Fruit fly (Drosophila melanogaster) whole organism, embryonic: ENCODE data around the gene CG44838.

Experiments used
- Adf1 ChIP-seq: fragments of 200-800 bp; sonication (Bioruptor generic); IDR thresholded peaks from 2 replicates; pipeline ENCODE4 v1.3.6; 2022; ENCODE audit warnings: missing biosample characterization, missing genetic modification characterization
- Asciz ChIP-seq: fragments of 200-800 bp; sonication (Bioruptor generic); optimal IDR thresholded peaks from 2 replicates; lab custom pipeline; 2017; ENCODE audit warnings: missing biosample characterization, mild to moderate bottlenecking, missing genetic modification characterization, missing genetic modification reagents
- Bteb2 ChIP-seq: fragments of 200-800 bp; sonication (Bioruptor generic); optimal IDR thresholded peaks from 2 replicates; lab custom pipeline; 2016; ENCODE audit warnings: missing biosample characterization, missing genetic modification characterization
- CG10274 ChIP-seq: fragments of 200-800 bp; sonication (Bioruptor generic); optimal IDR thresholded peaks from 3 replicates; lab custom pipeline; 2017; ENCODE audit warnings: missing biosample characterization, mild to moderate bottlenecking, missing genetic modification characterization
- CG11093 ChIP-seq: fragments of 200-800 bp; sonication (Bioruptor generic); IDR thresholded peaks from 3 replicates; pipeline ENCODE4 v1.3.6; 2022; ENCODE audit warnings: missing biosample characterization, missing genetic modification characterization
- CG11696 ChIP-seq: fragments of 200-800 bp; sonication (Bioruptor generic); IDR thresholded peaks from 2 replicates; pipeline ENCODE4 v1.3.6; 2022; ENCODE audit warnings: missing biosample characterization, missing genetic modification characterization
- CG12769 ChIP-seq: fragments of 200-800 bp; sonication (Bioruptor generic); optimal IDR thresholded peaks from 2 replicates; lab custom pipeline; 2019; ENCODE audit warnings: missing biosample characterization, mild to moderate bottlenecking, missing genetic modification characterization, moderate library complexity
- CG13424 ChIP-seq: fragments of 200-800 bp; sonication (Bioruptor generic); optimal IDR thresholded peaks from 2 replicates; lab custom pipeline; 2019; ENCODE audit warnings: missing biosample characterization, mild to moderate bottlenecking, missing genetic modification characterization, moderate library complexity
- CG14050 ChIP-seq: fragments of 200-800 bp; sonication (Bioruptor generic); IDR thresholded peaks from 3 replicates; pipeline ENCODE4 v1.3.6; 2022; ENCODE audit warnings: missing biosample characterization, missing genetic modification characterization
- CG14860 ChIP-seq: fragments of 200-800 bp; sonication (Bioruptor generic); IDR thresholded peaks from 3 replicates; pipeline ENCODE4 v1.3.6; 2022; ENCODE audit warnings: missing biosample characterization, missing genetic modification characterization; ENCODE audit not compliant: partially characterized antibody
- CG15601 ChIP-seq: fragments of 200-800 bp; sonication (Bioruptor generic); optimal IDR thresholded peaks from 3 replicates; lab custom pipeline; 2019; ENCODE audit warnings: missing biosample characterization, mild to moderate bottlenecking, missing genetic modification characterization, moderate library complexity
- CG17186 ChIP-seq: fragments of 200-800 bp; sonication (Bioruptor generic); optimal IDR thresholded peaks from 3 replicates; lab custom pipeline; 2017; ENCODE audit warnings: missing biosample characterization, missing genetic modification reagents, missing genetic modification characterization
- CG17612 ChIP-seq: fragments of 200-800 bp; sonication (Bioruptor generic); IDR thresholded peaks from 2 replicates; pipeline ENCODE4 v1.3.6; 2022; ENCODE audit warnings: missing biosample characterization, missing genetic modification characterization
- CG2116 ChIP-seq: fragments of 200-800 bp; sonication (Bioruptor generic); optimal IDR thresholded peaks from 3 replicates; lab custom pipeline; 2018; ENCODE audit warnings: missing biosample characterization, mild to moderate bottlenecking, missing genetic modification characterization
- CG32772 ChIP-seq: fragments of 200-800 bp; sonication (Bioruptor generic); IDR thresholded peaks from 2 replicates; pipeline ENCODE4 v1.3.6; 2022; ENCODE audit warnings: missing biosample characterization, missing genetic modification characterization
- CG3995 ChIP-seq: fragments of 200-800 bp; sonication (Bioruptor generic); optimal IDR thresholded peaks from 3 replicates; lab custom pipeline; 2016; ENCODE audit warnings: missing biosample characterization, missing genetic modification characterization
- CG4617 ChIP-seq: fragments of 200-800 bp; sonication (Bioruptor generic); optimal IDR thresholded peaks from 3 replicates; lab custom pipeline; 2016; ENCODE audit warnings: missing biosample characterization, missing genetic modification characterization, borderline replicate concordance
- CG4854 ChIP-seq: fragments of 200-800 bp; sonication (Bioruptor generic); optimal IDR thresholded peaks from 2 replicates; lab custom pipeline; 2016; ENCODE audit warnings: missing biosample characterization, missing genetic modification characterization, inconsistent platforms
- CG5180 ChIP-seq: fragments of 200-800 bp; sonication (Bioruptor generic); optimal IDR thresholded peaks from 3 replicates; lab custom pipeline; 2017; ENCODE audit warnings: missing biosample characterization, missing genetic modification characterization, mild to moderate bottlenecking, moderate library complexity, missing genetic modification reagents
- CG7745 ChIP-seq: fragments of 200-800 bp; sonication (Bioruptor generic); optimal IDR thresholded peaks from 2 replicates; lab custom pipeline; 2018; ENCODE audit warnings: missing biosample characterization, mild to moderate bottlenecking, missing genetic modification characterization, moderate library complexity
- CG7839 ChIP-seq: fragments of 200-800 bp; sonication (Bioruptor generic); optimal IDR thresholded peaks from 3 replicates; lab custom pipeline; 2018; ENCODE audit warnings: missing biosample characterization, mild to moderate bottlenecking, missing genetic modification characterization, moderate library complexity
- Dfd ChIP-seq, 2 experiments: fragments of >200 bp; optimal IDR thresholded peaks; 2 replicates each; lab custom pipeline; 2017; ENCODE audit warnings: missing biosample characterization in 2 of 2, missing genetic modification characterization in 2 of 2
- Gsc ChIP-seq: fragments of 200-800 bp; sonication (Bioruptor generic); IDR thresholded peaks from 2 replicates; pipeline ENCODE4 v1.3.6; 2022; ENCODE audit warnings: missing biosample characterization, missing genetic modification characterization
- Hr39 ChIP-seq: fragments of >200 bp; optimal IDR thresholded peaks from 2 replicates; lab custom pipeline; 2017
- Hr78 ChIP-seq, 2 experiments: fragments of 200-800 bp in 1 of 2; fragments of >200 bp in 1 of 2; sonication (Bioruptor generic) in 1 of 2; optimal IDR thresholded peaks; 2 replicates each; lab custom pipeline; 2017 to 2019; ENCODE audit warnings: missing biosample characterization in 2 of 2, missing genetic modification characterization in 2 of 2, mild to moderate bottlenecking in 1 of 2, moderate library complexity in 1 of 2
- Mes4 ChIP-seq: fragments of 200-800 bp; sonication (Bioruptor generic); optimal IDR thresholded peaks from 2 replicates; lab custom pipeline; 2016; ENCODE audit warnings: missing biosample characterization, missing genetic modification characterization
- NK7.1 ChIP-seq: fragments of 200-800 bp; sonication (Bioruptor generic); optimal IDR thresholded peaks from 3 replicates; lab custom pipeline; 2016; ENCODE audit warnings: missing biosample characterization, missing genetic modification characterization
- Rfx ChIP-seq: fragments of 200-800 bp; sonication (Bioruptor generic); IDR thresholded peaks from 2 replicates; pipeline ENCODE4 v1.3.6; 2022; ENCODE audit warnings: missing biosample characterization, missing genetic modification characterization
- Spps ChIP-seq: fragments of 200-800 bp; sonication (Bioruptor generic); optimal IDR thresholded peaks from 2 replicates; lab custom pipeline; 2018; ENCODE audit warnings: missing biosample characterization, mild to moderate bottlenecking, missing genetic modification characterization
- Vsx1 ChIP-seq: fragments of 200-800 bp; sonication (Bioruptor generic); optimal IDR thresholded peaks from 2 replicates; lab custom pipeline; 2017; ENCODE audit warnings: missing biosample characterization, mild to moderate bottlenecking, missing genetic modification characterization, missing genetic modification reagents
- Xrp1 ChIP-seq: fragments of 200-800 bp; sonication (Bioruptor generic); IDR thresholded peaks from 2 replicates; pipeline ENCODE4 v1.3.6; 2022; ENCODE audit warnings: missing biosample characterization, missing genetic modification characterization
- bsh ChIP-seq, 2 experiments: fragments of 200-800 bp; sonication (Bioruptor generic); optimal IDR thresholded peaks; 2 replicates each; lab custom pipeline; 2017 to 2018; ENCODE audit warnings: mild to moderate bottlenecking in 2 of 2, missing biosample characterization in 2 of 2, missing genetic modification characterization in 2 of 2, moderate library complexity in 1 of 2
- disco-r ChIP-seq: fragments of 200-800 bp; sonication (Bioruptor generic); optimal IDR thresholded peaks from 2 replicates; lab custom pipeline; 2016; ENCODE audit warnings: missing biosample characterization, missing genetic modification characterization
- grau ChIP-seq: fragments of 200-800 bp; optimal IDR thresholded peaks from 3 replicates; lab custom pipeline; 2019; ENCODE audit warnings: missing biosample characterization, mild to moderate bottlenecking, missing genetic modification characterization, moderate library complexity
- ham ChIP-seq: fragments of 200-800 bp; sonication (Bioruptor generic); IDR thresholded peaks from 2 replicates; pipeline ENCODE4 v1.3.6; 2022; ENCODE audit warnings: missing biosample characterization, missing genetic modification characterization
- hth ChIP-seq: fragments of >200 bp; optimal IDR thresholded peaks from 2 replicates; lab custom pipeline; 2017; ENCODE audit warnings: inconsistent platforms
- inv ChIP-seq: fragments of 200-800 bp; sonication (Bioruptor generic); IDR thresholded peaks from 2 replicates; pipeline ENCODE4 v1.3.6; 2022; ENCODE audit warnings: missing biosample characterization, missing genetic modification characterization; ENCODE audit not compliant: partially characterized antibody
- lbe ChIP-seq: fragments of 200-800 bp; sonication (Bioruptor generic); optimal IDR thresholded peaks from 2 replicates; lab custom pipeline; 2016; ENCODE audit warnings: missing biosample characterization, mild to moderate bottlenecking, missing genetic modification characterization
- lmd ChIP-seq: fragments of 200-800 bp; sonication (Bioruptor generic); IDR thresholded peaks from 2 replicates; pipeline ENCODE4 v1.3.6; 2022; ENCODE audit warnings: missing biosample characterization, missing genetic modification characterization
- maf-S ChIP-seq: fragments of 200-800 bp; sonication (Bioruptor generic); optimal IDR thresholded peaks from 2 replicates; lab custom pipeline; 2016; ENCODE audit warnings: missing biosample characterization, missing genetic modification characterization
- nmo ChIP-seq: fragments of 200-800 bp; sonication (Bioruptor generic); optimal IDR thresholded peaks from 2 replicates; lab custom pipeline; 2018; ENCODE audit warnings: missing biosample characterization, mild to moderate bottlenecking, missing genetic modification characterization, moderate library complexity
- org-1 ChIP-seq: fragments of 200-800 bp; sonication (Bioruptor generic); optimal IDR thresholded peaks from 2 replicates; lab custom pipeline; 2017; ENCODE audit warnings: missing biosample characterization, missing genetic modification characterization
- psq ChIP-seq: fragments of 200-800 bp; sonication (Bioruptor generic); optimal IDR thresholded peaks from 2 replicates; lab custom pipeline; 2017; ENCODE audit warnings: missing biosample characterization, missing genetic modification characterization
- sens-2 ChIP-seq: fragments of 200-800 bp; sonication (Bioruptor generic); IDR thresholded peaks from 2 replicates; pipeline ENCODE4 v1.3.6; 2022; ENCODE audit warnings: missing biosample characterization, missing genetic modification characterization
- slp2 ChIP-seq: fragments of 200-800 bp; sonication (Bioruptor generic); optimal IDR thresholded peaks from 2 replicates; lab custom pipeline; 2016; ENCODE audit warnings: missing biosample characterization, missing genetic modification characterization
- stwl ChIP-seq: fragments of 200-800 bp; sonication (Bioruptor generic); optimal IDR thresholded peaks from 3 replicates; lab custom pipeline; 2018; ENCODE audit warnings: missing biosample characterization, mild to moderate bottlenecking, missing genetic modification characterization, moderate library complexity
- tll ChIP-seq, 2 experiments: fragments of 200-800 bp in 1 of 2; fragments of >200 bp in 1 of 2; sonication (Bioruptor generic) in 1 of 2; optimal IDR thresholded peaks; 2 replicates each; lab custom pipeline; 2017 to 2019; ENCODE audit warnings: missing biosample characterization in 2 of 2, missing genetic modification characterization in 2 of 2, mild to moderate bottlenecking in 1 of 2, moderate library complexity in 1 of 2
- toy ChIP-seq: fragments of 200-800 bp; sonication (Bioruptor generic); IDR thresholded peaks from 2 replicates; pipeline ENCODE4 v1.3.6; 2022; ENCODE audit warnings: missing biosample characterization, missing genetic modification characterization
- ttk ChIP-seq: fragments of 200-800 bp; sonication (Bioruptor generic); IDR thresholded peaks from 2 replicates; pipeline ENCODE4 v2.1.2; 2022; ENCODE audit warnings: missing biosample characterization, missing genetic modification characterization
- zfh1 ChIP-seq: fragments of 200-800 bp; sonication (Bioruptor generic); IDR thresholded peaks from 3 replicates; pipeline ENCODE4 v1.3.6; 2022; ENCODE audit warnings: missing biosample characterization, missing genetic modification characterization

Gene CG44838

DNA sequence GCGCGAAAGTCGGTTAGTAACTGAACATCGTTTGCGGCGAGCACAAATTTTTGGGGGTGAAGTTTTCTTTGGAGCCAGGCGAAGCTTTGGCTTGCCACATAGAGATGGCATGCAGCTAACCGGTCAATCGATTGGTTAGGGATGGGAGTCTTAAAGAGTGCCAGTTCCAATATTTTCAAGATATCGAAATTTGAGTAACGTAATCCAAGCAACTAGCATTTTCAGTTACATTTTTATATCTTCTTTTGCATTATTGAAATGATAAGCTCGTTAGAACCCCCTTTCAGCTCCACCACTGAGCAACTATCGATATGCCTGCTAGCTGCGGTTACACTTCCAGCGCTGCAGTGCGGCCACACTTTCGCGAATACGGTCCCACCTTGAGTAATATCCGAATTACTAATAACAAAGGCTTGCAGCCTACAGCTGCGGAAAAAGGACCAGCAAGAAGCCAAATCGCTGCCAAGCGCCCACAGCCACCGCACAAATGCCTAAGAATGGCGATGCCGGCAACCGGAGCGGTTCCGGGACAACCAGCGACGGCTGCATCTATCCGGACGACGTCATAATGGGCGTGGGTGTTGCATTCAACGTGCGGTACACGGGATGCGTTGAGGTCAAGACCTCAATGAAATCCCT lies 34.1 kb upstream of the CG44838 start, which contains the start of the genes Atat and Shc (continued):
- TF ChIP-seq tll (GFP tag; optimal IDR thresholded peaks at IDR 0.05; lab: Kevin White, UChicago) (peak; percentile 50 to 94), CG11696 (GFP tag; lab: Robert Waterston, UW) (peak; percentile 95), toy (peak; percentile 99), stwl (tag; lab: Kevin White, UChicago) (peak; percentile 48), CG7839 (tag; lab: Kevin White, UChicago) (peak; percentile 99), Rfx (GFP tag; lab: Robert Waterston, UW) (peak; percentile 100), ttk (GFP tag; lab: Robert Waterston, UW) (peak; percentile 100), Xrp1 (GFP tag; lab: Robert Waterston, UW) (peak; percentile 99), NK7.1 (GFP tag; lab: Kevin White, UChicago) (peak; percentile 98), zfh1 (GFP tag; lab: Robert Waterston, UW) (peak; percentile 100), maf-S (peak; percentile 99), CG32772 (GFP tag; lab: Robert Waterston, UW) (peak; percentile 100), lmd (peak; percentile 100), sens-2 (GFP tag; lab: Robert Waterston, UW) (peak; percentile 98), CG12769 (tag; lab: Kevin White, UChicago) (peak; percentile 100), Asciz (GFP tag; lab: Kevin White, UChicago) (peak; percentile 92), Adf1 (GFP tag; lab: Robert Waterston, UW) (peak; percentile 90), grau (peak; percentile 98), CG11093 (GFP tag; lab: Robert Waterston, UW) (peak; percentile 100), CG15601 (peak; percentile 97), nmo (GFP tag; lab: Kevin White, UChicago) (peak; percentile 99), hth (lab: Kevin White, UChicago) (no peak), psq (peak; percentile 95), bsh (GFP tag; optimal IDR thresholded peaks at IDR 0.05; lab: Kevin White, UChicago) (peak; percentile 72 to 98), CG4854 (GFP tag; lab: Kevin White, UChicago) (peak; percentile 98), lbe (GFP tag; lab: Kevin White, UChicago) (peak; percentile 97), CG4617 (GFP tag; lab: Kevin White, UChicago) (peak; percentile 100), disco-r (GFP tag; lab: Kevin White, UChicago) (peak; percentile 99), Bteb2 (peak; percentile 99), org-1 (GFP tag; lab: Kevin White, UChicago) (peak; percentile 96), Mes4 (GFP tag; lab: Kevin White, UChicago) (peak; percentile 99), CG5180 (peak; percentile 83), Hr39 (lab: Kevin White, UChicago) (no peak), Gsc (GFP tag; lab: Robert Waterston, UW) (peak; percentile 99), Hr78 (GFP tag; optimal IDR thresholded peaks at IDR 0.05; lab: Kevin White, UChicago) (peak in 1 of 2 experiments; percentile 81), CG2116 (GFP tag; lab: Kevin White, UChicago) (peak; percentile 93), ham (peak; percentile 98), CG17186 (GFP tag; lab: Kevin White, UChicago) (peak; percentile 95), CG14860 (peak; percentile 91), Spps (tag; lab: Kevin White, UChicago) (peak; percentile 95), CG17612 (GFP tag; lab: Robert Waterston, UW) (peak; percentile 99), CG13424 (tag; lab: Kevin White, UChicago) (peak; percentile 99), CG7745 (tag; lab: Kevin White, UChicago) (peak; percentile 47), Dfd (GFP tag; optimal IDR thresholded peaks at IDR 0.05; lab: Kevin White, UChicago) (peak in 1 of 2 experiments; percentile 87), CG14050 (GFP tag; lab: Robert Waterston, UW) (peak; percentile 99), CG3995 (peak; percentile 88), slp2 (GFP tag; lab: Kevin White, UChicago) (peak; percentile 99), inv (peak; percentile 93), Vsx1 (GFP tag; lab: Kevin White, UChicago) (peak; percentile 92), CG10274 (peak; percentile 95)
